Worm (Caenorhabditis elegans) whole organism, late embryonic: Measurements from ENCODE around the gene T17H7.7.

Experiments
- C08G9.2 ChIP-seq: sonication (generic microtip); optimal IDR thresholded peaks from 2 replicates; lab custom pipeline; 2016; ENCODE audit warnings: mild to moderate bottlenecking, missing genetic modification characterization, moderate library complexity, missing compliant biosample characterization
- C38D4.7 ChIP-seq: fragments of 200-800 bp; sonication (Bioruptor generic); optimal IDR thresholded peaks from 2 replicates; lab custom pipeline; 2018; ENCODE audit warnings: mild to moderate bottlenecking, missing genetic modification characterization, moderate library complexity, missing compliant biosample characterization
- ceh-19 ChIP-seq: fragments of 200-800 bp; sonication (Bioruptor generic); optimal IDR thresholded peaks from 2 replicates; lab custom pipeline; 2018; ENCODE audit warnings: mild to moderate bottlenecking, missing genetic modification characterization, missing compliant biosample characterization
- ceh-31 ChIP-seq: sonication (generic microtip); optimal IDR thresholded peaks from 2 replicates; lab custom pipeline; 2016; ENCODE audit warnings: missing genetic modification characterization, missing compliant biosample characterization
- ceh-9 ChIP-seq: sonication (generic microtip); optimal IDR thresholded peaks from 2 replicates; lab custom pipeline; 2016; ENCODE audit warnings: mild to moderate bottlenecking, missing genetic modification characterization, inconsistent platforms, missing compliant biosample characterization
- dmd-4 ChIP-seq: sonication (generic microtip); optimal IDR thresholded peaks from 2 replicates; lab custom pipeline; 2016; ENCODE audit warnings: borderline replicate concordance, missing genetic modification characterization, missing compliant biosample characterization
- elt-2 ChIP-seq: sonication (generic microtip); optimal IDR thresholded peaks from 2 replicates; lab custom pipeline; 2016; ENCODE audit warnings: missing genetic modification reagents, missing genetic modification characterization, missing compliant biosample characterization
- ets-4 ChIP-seq: sonication (generic microtip); optimal IDR thresholded peaks from 2 replicates; lab custom pipeline; 2016; ENCODE audit warnings: missing genetic modification characterization, missing compliant biosample characterization
- hlh-30 ChIP-seq: sonication (generic microtip); optimal IDR thresholded peaks from 2 replicates; lab custom pipeline; 2017; ENCODE audit warnings: antibody characterized with exemption, missing genetic modification characterization, missing compliant biosample characterization; ENCODE audit not compliant: insufficient read depth
- hlh-8 ChIP-seq: sonication (generic microtip); optimal IDR thresholded peaks from 2 replicates; lab custom pipeline; 2016; ENCODE audit warnings: missing genotype, missing genetic modification characterization, missing compliant biosample characterization
- pha-4 ChIP-seq: fragments of 150-350 bp; optimal IDR thresholded peaks from 2 replicates; lab custom pipeline; 2018; ENCODE audit warnings: missing biosample characterization, missing genetic modification reagents, missing genetic modification characterization
- ttx-3 ChIP-seq: sonication (generic microtip); optimal IDR thresholded peaks from 2 replicates; lab custom pipeline; 2016; ENCODE audit warnings: missing genetic modification reagents, missing genetic modification characterization, missing compliant biosample characterization
- unc-55 ChIP-seq: sonication (generic microtip); optimal IDR thresholded peaks from 2 replicates; lab custom pipeline; 2017; ENCODE audit warnings: missing biosample characterization, missing genetic modification reagents, missing genetic modification characterization

DNA sequence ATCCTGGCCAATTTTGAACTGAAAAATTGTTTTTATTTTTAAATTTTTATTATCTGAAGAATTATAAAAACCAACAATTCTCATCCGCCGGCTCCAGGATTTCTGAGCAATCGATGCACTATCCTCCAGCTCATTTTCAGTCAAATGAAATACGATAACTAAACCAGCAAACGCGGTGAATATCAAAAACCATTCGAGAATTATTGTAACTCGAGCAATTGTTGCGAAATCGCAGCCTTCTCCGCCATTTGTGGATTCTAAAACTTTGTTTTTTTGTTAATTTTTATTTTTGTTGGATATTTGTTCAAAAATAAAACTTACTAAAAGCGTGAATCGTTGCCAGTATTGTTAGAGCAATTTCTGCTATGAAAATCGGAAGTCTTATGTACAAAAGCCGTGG, 24.6 kb upstream of the T17H7.7 start:
- TF ChIP-seq elt-2 (tag; lab: Kevin White, UChicago): no peak
- TF ChIP-seq C08G9.2 (tag; lab: Kevin White, UChicago): no peak
- TF ChIP-seq ets-4 (tag; lab: Kevin White, UChicago): no peak
- no peak for TF ChIP-seq hlh-30 (tag; lab: Kevin White, UChicago)
- TF ChIP-seq pha-4 (tag; lab: Kevin White, UChicago): no peak
- no peak for TF ChIP-seq ttx-3
- no peak for TF ChIP-seq ceh-31 (tag; lab: Kevin White, UChicago)
- TF ChIP-seq ceh-9: no peak
- no peak for TF ChIP-seq unc-55
- TF ChIP-seq C38D4.7: no peak
- no peak for TF ChIP-seq hlh-8 (tag; lab: Kevin White, UChicago)
- TF ChIP-seq dmd-4: no peak
- no peak for TF ChIP-seq ceh-19 (GFP tag; lab: Kevin White, UChicago)
